Worm (Caenorhabditis elegans) whole organism, young adult: ENCODE data around the gene sre-8.

Experiments
- B0019.2 ChIP-seq: fragments of 200-800 bp; sonication (Bioruptor generic); conservative IDR thresholded peaks from 2 replicates; pipeline ENCODE4 v1.3.6; 2022; ENCODE audit warnings: missing genetic modification reagents, missing genetic modification characterization, missing compliant biosample characterization
- F22D6.2 ChIP-seq: sonication (generic microtip); optimal IDR thresholded peaks from 2 replicates; lab custom pipeline; 2016; ENCODE audit warnings: mild to moderate bottlenecking, missing genetic modification characterization, missing compliant biosample characterization
- F23B12.7 ChIP-seq: sonication (generic microtip); optimal IDR thresholded peaks from 2 replicates; lab custom pipeline; 2017; ENCODE audit warnings: missing genetic modification characterization, mild to moderate bottlenecking, missing compliant biosample characterization, antibody characterized with exemption, moderate library complexity; ENCODE audit not compliant: insufficient read depth
- F37B4.10 ChIP-seq: fragments of 200-800 bp; sonication (Bioruptor generic); IDR thresholded peaks from 2 replicates; pipeline ENCODE4 v1.3.6; 2022; ENCODE audit warnings: missing genetic modification characterization, missing compliant biosample characterization
- F52B5.7 ChIP-seq: sonication (generic microtip); optimal IDR thresholded peaks from 2 replicates; lab custom pipeline; 2016; ENCODE audit warnings: mild to moderate bottlenecking, missing genetic modification characterization, missing compliant biosample characterization
- F55B11.4 ChIP-seq: sonication (generic microtip); optimal IDR thresholded peaks from 2 replicates; lab custom pipeline; 2016; ENCODE audit warnings: missing compliant biosample characterization, missing genetic modification characterization, borderline replicate concordance; ENCODE audit not compliant: insufficient read depth
- F57A8.1 ChIP-seq: fragments of 200-800 bp; sonication (Bioruptor generic); optimal IDR thresholded peaks from 2 replicates; lab custom pipeline; 2018; ENCODE audit warnings: mild to moderate bottlenecking, missing genetic modification characterization, moderate library complexity, missing compliant biosample characterization
- Y53F4B.3 ChIP-seq: fragments of 200-800 bp; sonication (Bioruptor generic); IDR thresholded peaks from 2 replicates; pipeline ENCODE4 v1.3.6; 2022; ENCODE audit warnings: missing genetic modification reagents, missing genetic modification characterization, missing compliant biosample characterization
- Y53G8AR.9 ChIP-seq: fragments of 200-800 bp; sonication (Bioruptor generic); conservative IDR thresholded peaks from 2 replicates; pipeline ENCODE4 v1.3.6; 2022; ENCODE audit warnings: missing genetic modification reagents, missing genetic modification characterization, missing compliant biosample characterization
- akir-1 ChIP-seq: fragments of 200-800 bp; sonication (Bioruptor generic); optimal IDR thresholded peaks from 2 replicates; lab custom pipeline; 2018; ENCODE audit warnings: mild to moderate bottlenecking, missing genetic modification characterization, moderate library complexity, missing compliant biosample characterization
- ama-1 ChIP-seq, 3 experiments: fragments of 150-350 bp in 1 of 3; sonication (generic microtip) in 2 of 3; optimal IDR thresholded peaks; 2 replicates each; lab custom pipeline; 2014 to 2018; ENCODE audit warnings: missing biosample characterization in 2 of 3, missing genetic modification characterization in 2 of 3, missing genetic modification reagents in 2 of 3
- aptf-2 ChIP-seq: fragments of 200-800 bp; sonication (Bioruptor generic); conservative IDR thresholded peaks from 2 replicates; pipeline ENCODE4 v1.3.6; 2022; ENCODE audit warnings: missing genetic modification reagents, missing genetic modification characterization, missing compliant biosample characterization
- athp-1 ChIP-seq: sonication (generic microtip); optimal IDR thresholded peaks from 2 replicates; lab custom pipeline; 2017; ENCODE audit warnings: mild to moderate bottlenecking, missing genetic modification characterization, missing compliant biosample characterization
- dpff-1 ChIP-seq: sonication (generic microtip); optimal IDR thresholded peaks from 2 replicates; lab custom pipeline; 2017; ENCODE audit warnings: mild to moderate bottlenecking, missing genetic modification characterization, missing compliant biosample characterization
- dpl-1 ChIP-seq: fragments of 150-350 bp; optimal IDR thresholded peaks from 2 replicates; lab custom pipeline; 2014; ENCODE audit warnings: missing biosample characterization, missing genetic modification reagents, missing genetic modification characterization
- efl-1 ChIP-seq: fragments of 150-350 bp; optimal IDR thresholded peaks from 2 replicates; lab custom pipeline; 2014; ENCODE audit warnings: missing biosample characterization, missing genetic modification reagents, missing genetic modification characterization
- egl-18 ChIP-seq: fragments of 200-800 bp; sonication (Bioruptor generic); IDR thresholded peaks from 2 replicates; pipeline ENCODE4 v1.3.6; 2022; ENCODE audit warnings: missing genetic modification reagents, missing genetic modification characterization, missing compliant biosample characterization
- egrh-3 ChIP-seq: fragments of 200-800 bp; sonication (Bioruptor generic); IDR thresholded peaks from 2 replicates; pipeline ENCODE4 v1.3.6; 2022; ENCODE audit warnings: missing genetic modification reagents, missing genetic modification characterization, missing compliant biosample characterization
- ets-4 ChIP-seq: fragments of 200-800 bp; sonication (Bioruptor generic); optimal IDR thresholded peaks from 2 replicates; lab custom pipeline; 2018; ENCODE audit warnings: mild to moderate bottlenecking, missing genetic modification characterization, missing compliant biosample characterization
- him-1 ChIP-seq: sonication (generic microtip); optimal IDR thresholded peaks from 2 replicates; lab custom pipeline; 2016; ENCODE audit warnings: missing genotype, missing genetic modification reagents, missing genetic modification characterization, missing compliant biosample characterization
- hmg-1.2 ChIP-seq: fragments of 200-800 bp; sonication (Bioruptor generic); IDR thresholded peaks from 2 replicates; pipeline ENCODE4 v1.3.6; 2022; ENCODE audit warnings: missing genetic modification reagents, missing genetic modification characterization, missing compliant biosample characterization
- hsf-1 ChIP-seq: fragments of 200-800 bp; sonication (Bioruptor generic); IDR thresholded peaks from 2 replicates; pipeline ENCODE4 v1.3.6; 2022; ENCODE audit warnings: missing genetic modification reagents, missing genetic modification characterization, missing compliant biosample characterization
- lin-35 ChIP-seq, 3 experiments: fragments of 150-350 bp in 2 of 3; sonication (generic microtip) in 1 of 3; optimal IDR thresholded peaks; 2 replicates each; lab custom pipeline; 2014 to 2018; ENCODE audit warnings: missing biosample characterization in 3 of 3, missing genetic modification characterization in 3 of 3, missing genetic modification reagents in 3 of 3
- lin-40 ChIP-seq: sonication (generic microtip); optimal IDR thresholded peaks from 2 replicates; lab custom pipeline; 2016; ENCODE audit warnings: missing genetic modification characterization, mild to moderate bottlenecking, missing compliant biosample characterization, missing genotype, missing genetic modification reagents
- lin-54 ChIP-seq: fragments of 200-800 bp; sonication (Bioruptor generic); optimal IDR thresholded peaks from 2 replicates; lab custom pipeline; 2018; ENCODE audit warnings: mild to moderate bottlenecking, missing genetic modification characterization, missing compliant biosample characterization
- madf-6 ChIP-seq: fragments of 200-800 bp; sonication (Bioruptor generic); IDR thresholded peaks from 2 replicates; pipeline ENCODE4 v1.3.6; 2022; ENCODE audit warnings: missing genetic modification reagents, missing genetic modification characterization, missing compliant biosample characterization
- madf-8 ChIP-seq: fragments of 200-800 bp; sonication (Bioruptor generic); conservative IDR thresholded peaks from 2 replicates; pipeline ENCODE4 v1.3.6; 2022; ENCODE audit warnings: missing genetic modification reagents, missing genetic modification characterization, missing compliant biosample characterization
- mes-4 ChIP-seq: sonication (generic microtip); optimal IDR thresholded peaks from 2 replicates; lab custom pipeline; 2016; ENCODE audit warnings: missing genotype, missing genetic modification characterization, missing compliant biosample characterization
- nfya-2 ChIP-seq: fragments of 200-800 bp; sonication (Bioruptor generic); IDR thresholded peaks from 2 replicates; pipeline ENCODE4 v1.3.6; 2022; ENCODE audit warnings: missing genetic modification reagents, missing genetic modification characterization, missing compliant biosample characterization
- nhr-179 ChIP-seq: sonication (generic microtip); optimal IDR thresholded peaks from 2 replicates; lab custom pipeline; 2016; ENCODE audit warnings: mild to moderate bottlenecking, missing genetic modification characterization, missing compliant biosample characterization
- pbrm-1 ChIP-seq: fragments of 200-800 bp; sonication (Bioruptor generic); IDR thresholded peaks from 2 replicates; pipeline ENCODE4 v1.3.6; 2022; ENCODE audit warnings: missing genetic modification reagents, missing genetic modification characterization, missing compliant biosample characterization
- rcor-1 ChIP-seq: fragments of 200-800 bp; sonication (Bioruptor generic); IDR thresholded peaks from 2 replicates; pipeline ENCODE4 v1.3.6; 2022; ENCODE audit warnings: missing genetic modification reagents, missing genetic modification characterization, missing compliant biosample characterization
- repo-1 ChIP-seq: sonication (generic microtip); optimal IDR thresholded peaks from 2 replicates; lab custom pipeline; 2017; ENCODE audit warnings: mild to moderate bottlenecking, missing genetic modification characterization, missing compliant biosample characterization
- sdz-38 ChIP-seq: sonication (generic microtip); optimal IDR thresholded peaks from 2 replicates; lab custom pipeline; 2016; ENCODE audit warnings: missing genotype, missing genetic modification characterization, missing compliant biosample characterization
- snpc-1.1 ChIP-seq: sonication (generic microtip); optimal IDR thresholded peaks from 2 replicates; lab custom pipeline; 2017; ENCODE audit warnings: missing genetic modification characterization, mild to moderate bottlenecking, missing compliant biosample characterization, antibody characterized with exemption, moderate library complexity, missing genotype, missing genetic modification reagents; ENCODE audit not compliant: insufficient read depth
- snpc-3.4 ChIP-seq: sonication (generic microtip); optimal IDR thresholded peaks from 2 replicates; lab custom pipeline; 2017; ENCODE audit warnings: missing genetic modification characterization, mild to moderate bottlenecking, missing compliant biosample characterization, antibody characterized with exemption, moderate library complexity, missing genotype, missing genetic modification reagents
- zim-3 ChIP-seq: sonication (generic microtip); optimal IDR thresholded peaks from 2 replicates; lab custom pipeline; 2017; ENCODE audit warnings: mild to moderate bottlenecking, missing genetic modification characterization, moderate library complexity, missing compliant biosample characterization
- ztf-26 ChIP-seq: sonication (generic microtip); optimal IDR thresholded peaks from 2 replicates; lab custom pipeline; 2017; ENCODE audit warnings: missing genetic modification characterization, missing compliant biosample characterization
- ztf-3 ChIP-seq: fragments of 200-800 bp; sonication (Bioruptor generic); optimal IDR thresholded peaks from 2 replicates; lab custom pipeline; 2018; ENCODE audit warnings: mild to moderate bottlenecking, missing genetic modification characterization, missing compliant biosample characterization

sre-8 gene

ce11 chrV:14283241-14283640 is 26.3 kb downstream of the sre-8 start, which contains the start of gene F40G12.10:
Gene F40G12.10, plus strand, starts transcription at chrV:14283541.
- TF ChIP-seq akir-1 (GFP tag; lab: Kevin White, UChicago) (no peak), hmg-1.2 (GFP tag; lab: Robert Waterston, UW) (no peak), dpff-1 (no peak), snpc-1.1 (tag; lab: Kevin White, UChicago) (no peak), lin-54 (no peak), rcor-1 (GFP tag; lab: Robert Waterston, UW) (no peak), Y53G8AR.9 (no peak), athp-1 (no peak), egl-18 (GFP tag; lab: Robert Waterston, UW) (no peak), F57A8.1 (GFP tag; lab: Kevin White, UChicago) (no peak), him-1 (no peak), lin-40 (no peak), ets-4 (GFP tag; lab: Kevin White, UChicago) (no peak), ztf-26 (no peak), F22D6.2 (tag; lab: Kevin White, UChicago) (no peak), F52B5.7 (no peak), sdz-38 (tag; lab: Kevin White, UChicago) (no peak), F23B12.7 (tag; lab: Kevin White, UChicago) (no peak), F37B4.10 (GFP tag; lab: Robert Waterston, UW) (no peak)
- TF ChIP-seq, all 124 proteins: peak for 0

ce11 chrV:14285803-14286202 is 28.9 kb downstream of the sre-8 start, which contains the start of gene F40G12.11:
Gene F40G12.11, plus strand, starts transcription at chrV:14286171.
- peak; percentile 34 for TF ChIP-seq dpl-1 (GFP tag; lab: Kevin White, UChicago)
- 0 out of 2 replicates have a peak, but pooled peaks have one; percentile 18 for TF ChIP-seq madf-8 (GFP tag; lab: Robert Waterston, UW)
- no peak for TF ChIP-seq Y53F4B.3 (GFP tag; lab: Robert Waterston, UW)
- no peak for TF ChIP-seq lin-35 (GFP tag; optimal IDR thresholded peaks at IDR 0.05; lab: Kevin White, UChicago)
- no peak for TF ChIP-seq repo-1
- TF ChIP-seq madf-6 (GFP tag; lab: Robert Waterston, UW): peak; percentile 52; the same call in 1 of the 2 replicates
- TF ChIP-seq efl-1: peak; percentile 78

ce11 chrV:14289363-14289762 is 32.5 kb downstream of the sre-8 start, which contains the start of gene F14D7.1:
Gene F14D7.1, minus strand, starts transcription at chrV:14289463.
- TF ChIP-seq ztf-3 (GFP tag; lab: Kevin White, UChicago) (no peak), zim-3 (tag; lab: Kevin White, UChicago) (no peak), nfya-2 (GFP tag; lab: Robert Waterston, UW) (no peak), B0019.2 (GFP tag; lab: Robert Waterston, UW) (no peak), egrh-3 (no peak), pbrm-1 (GFP tag; lab: Robert Waterston, UW) (no peak), hsf-1 (GFP tag; lab: Robert Waterston, UW) (no peak), snpc-3.4 (tag; lab: Kevin White, UChicago) (no peak), nhr-179 (no peak), athp-1 (no peak), F55B11.4 (no peak), ama-1 (optimal IDR thresholded peaks at IDR 0.05; lab: Kevin White, UChicago) (no peak), ama-1 (GFP tag; optimal IDR thresholded peaks at IDR 0.05; lab: Kevin White, UChicago) (no peak), aptf-2 (no peak), mes-4 (tag; lab: Kevin White, UChicago) (no peak), him-1 (no peak)
- TF ChIP-seq, all 124 proteins: peak for 0
